Worm (Caenorhabditis elegans): ENCODE measurements around the gene cest-1.2.
A peak's percentile ranks its signal among the peaks of the same experiment; 100 is the strongest.

cest-1.2 gene

ce11 chrV:14193451-14193850, 32.8 kb upstream of the cest-1.2 start, which contains the start of gene atfs-1 (continued):
- TF ChIP-seq lin-15B (tag; optimal IDR thresholded peaks at IDR 0.05) (peak; percentile 21), fkh-10 (GFP tag; optimal IDR thresholded peaks at IDR 0.05) (no peak), ztf-4 (tag; optimal IDR thresholded peaks at IDR 0.05) (no peak), nhr-19 (GFP tag; conservative IDR thresholded peaks at IDR 0.05) (peak; percentile 74), grh-1 (GFP tag; IDR thresholded peaks at IDR 0.05) (no peak), ets-5 (GFP tag; IDR thresholded peaks at IDR 0.05) (no peak), vab-15 (tag; optimal IDR thresholded peaks at IDR 0.05) (no peak), snpc-4 (tag; optimal IDR thresholded peaks at IDR 0.05) (no peak), hpl-2 (GFP tag; optimal IDR thresholded peaks at IDR 0.05) (no peak), Y116A8C.19 (tag; optimal IDR thresholded peaks at IDR 0.05; ENCODE audit: borderline replicate concordance) (no peak), zag-1 (tag; optimal IDR thresholded peaks at IDR 0.05) (no peak), ceh-8 (GFP tag; optimal IDR thresholded peaks at IDR 0.05) (no peak), elt-2 (tag; optimal IDR thresholded peaks at IDR 0.05) (peak; percentile 66), pqm-1 (tag; optimal IDR thresholded peaks at IDR 0.05) (no peak), ztf-11 (tag; optimal IDR thresholded peaks at IDR 0.05) (no peak), nhr-20 (tag; optimal IDR thresholded peaks at IDR 0.05) (peak; percentile 82), snu-23 (GFP tag; optimal IDR thresholded peaks at IDR 0.05) (peak; percentile 86), tbx-2 (tag; optimal IDR thresholded peaks at IDR 0.05) (peak; percentile 67), ceh-82 (tag; optimal IDR thresholded peaks at IDR 0.05) (peak in 2 of 3 experiments; percentile 57 to 67), aly-2 (tag; optimal IDR thresholded peaks at IDR 0.05) (peak; percentile 47), nhr-71 (tag; optimal IDR thresholded peaks at IDR 0.05) (peak; percentile 87), jun-1 (tag; optimal IDR thresholded peaks at IDR 0.05) (peak; percentile 70), C16A3.4 (tag; optimal IDR thresholded peaks at IDR 0.05) (peak; percentile 12), lsy-2 (tag; optimal IDR thresholded peaks at IDR 0.05) (peak; percentile 49 to 68), nhr-76 (tag; optimal IDR thresholded peaks at IDR 0.05) (no peak), mdl-1 (tag; optimal IDR thresholded peaks at IDR 0.05) (peak in 1 of 2 experiments; percentile 68), dpl-1 (GFP tag; optimal IDR thresholded peaks at IDR 0.05) (peak in 2 of 3 experiments; percentile 36 to 43), egl-13 (tag; optimal IDR thresholded peaks at IDR 0.05) (no peak), nhr-12 (tag; optimal IDR thresholded peaks at IDR 0.05) (no peak), nhr-77 (tag; optimal IDR thresholded peaks at IDR 0.05) (peak; percentile 63), lin-35 (GFP tag; optimal IDR thresholded peaks at IDR 0.05) (peak; percentile 55 to 78), mab-9 (GFP tag; IDR thresholded peaks at IDR 0.05) (0 out of 2 replicates have a peak, but pooled peaks have one; percentile 19), C04F5.9 (tag; optimal IDR thresholded peaks at IDR 0.05) (no peak), unc-130 (tag; optimal IDR thresholded peaks at IDR 0.05) (peak; percentile 7), F16B12.6 (tag; optimal IDR thresholded peaks at IDR 0.05) (no peak)

DNA sequence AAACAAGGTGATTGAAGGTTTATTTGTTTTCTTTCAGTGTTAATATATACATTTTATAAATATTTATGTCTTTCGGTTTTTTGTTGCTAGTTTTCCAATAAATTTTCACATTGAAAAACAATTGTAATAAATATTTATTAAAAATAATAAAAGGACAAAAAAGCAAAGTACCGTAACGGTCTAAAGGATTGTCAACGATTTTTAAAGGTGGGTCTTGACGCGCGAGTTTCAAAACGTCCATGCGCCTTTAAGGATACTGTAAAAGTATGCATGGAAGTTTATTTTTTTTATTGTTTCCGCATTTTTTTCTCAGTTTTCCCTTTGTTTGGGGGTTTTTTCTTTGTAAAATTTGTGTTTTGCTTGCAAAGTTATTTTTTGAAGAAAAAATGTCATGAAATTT, 32.2 kb upstream of the cest-1.2 start:
- TF ChIP-seq dsc-1 (tag; optimal IDR thresholded peaks at IDR 0.05) (no peak), efl-1 (optimal IDR thresholded peaks at IDR 0.05) (no peak), efl-1 (GFP tag; optimal IDR thresholded peaks at IDR 0.05 in 1 of 2) (peak in 1 of 2 experiments; percentile 20)

- TF ChIP-seq nhr-85 (tag) (no peak), unc-62 (GFP tag; optimal IDR thresholded peaks at IDR 0.05) (no peak), nhr-19 (GFP tag; conservative IDR thresholded peaks at IDR 0.05) (no peak), nhr-28 (tag; optimal IDR thresholded peaks at IDR 0.05) (no peak), nhr-71 (tag; optimal IDR thresholded peaks at IDR 0.05) (no peak), elt-2 (tag; optimal IDR thresholded peaks at IDR 0.05) (no peak), irx-1 (tag; optimal IDR thresholded peaks at IDR 0.05) (no peak), pax-3 (tag; optimal IDR thresholded peaks at IDR 0.05) (no peak), lin-35 (GFP tag; optimal IDR thresholded peaks at IDR 0.05) (no peak), C16A3.4 (tag; optimal IDR thresholded peaks at IDR 0.05) (no peak), lin-14 (GFP tag; optimal IDR thresholded peaks at IDR 0.05) (no peak), lsy-2 (tag; optimal IDR thresholded peaks at IDR 0.05) (no peak), tlp-1 (tag; optimal IDR thresholded peaks at IDR 0.05) (no peak), aly-2 (tag; optimal IDR thresholded peaks at IDR 0.05) (no peak), blmp-1 (tag; optimal IDR thresholded peaks at IDR 0.05) (no peak), tbx-2 (tag; optimal IDR thresholded peaks at IDR 0.05) (no peak), skn-1 (tag; optimal IDR thresholded peaks at IDR 0.05) (no peak), sox-4 (tag; optimal IDR thresholded peaks at IDR 0.05) (no peak), alr-1 (tag; optimal IDR thresholded peaks at IDR 0.05; ENCODE audit: borderline replicate concordance) (no peak)
Observed at ce11 chrV:14187104-14187503, 26.4 kb upstream of the cest-1.2 start.

Measured in whole organism, L1 larva.